Worm (Caenorhabditis elegans): ENCODE data around the gene C26H9A.3.

The C26H9A.3 gene

DNA sequence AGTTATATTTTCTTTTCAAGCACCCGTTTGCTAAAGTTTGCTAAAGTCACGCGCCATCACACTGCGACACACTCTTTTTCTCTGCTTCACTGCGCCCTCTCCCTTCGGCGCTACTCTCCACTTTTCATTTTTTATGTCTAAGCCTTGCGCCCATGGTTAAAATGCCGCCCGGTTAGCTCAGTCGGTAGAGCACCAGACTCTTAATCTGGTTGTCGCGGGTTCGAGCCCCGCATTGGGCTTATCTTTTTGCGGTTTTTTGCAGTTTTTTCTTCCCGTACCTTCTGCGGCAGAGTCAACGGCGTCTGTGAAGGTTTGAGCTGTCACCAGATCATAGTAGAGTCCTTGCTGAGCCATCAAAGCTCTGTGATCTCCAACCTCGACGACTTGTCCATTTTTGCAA, 44.6 kb downstream of the C26H9A.3 start (continued):
- TF ChIP-seq gei-17 (GFP tag; optimal IDR thresholded peaks at IDR 0.05) (peak; percentile 4), Y56A3A.18 (GFP tag; IDR thresholded peaks at IDR 0.05) (peak; percentile 63; the same call in 1 of the 2 replicates), xnd-1 (tag; optimal IDR thresholded peaks at IDR 0.05) (no peak), nfyb-1 (GFP tag; IDR thresholded peaks at IDR 0.05) (peak; percentile 83), nhr-80 (tag; optimal IDR thresholded peaks at IDR 0.05) (peak; percentile 55), ZK185.1 (tag; optimal IDR thresholded peaks at IDR 0.05; ENCODE audit: poor library complexity, severe bottlenecking) (peak; percentile 59), F55B11.4 (tag; optimal IDR thresholded peaks at IDR 0.05; ENCODE audit: borderline replicate concordance, insufficient read depth) (no peak), madf-6 (GFP tag; IDR thresholded peaks at IDR 0.05) (peak; percentile 47; the same call in 1 of the 2 replicates), sptf-2 (GFP tag; optimal IDR thresholded peaks at IDR 0.05) (no peak), Y53F4B.3 (GFP tag; IDR thresholded peaks at IDR 0.05) (peak; percentile 81), ztf-22 (GFP tag; optimal IDR thresholded peaks at IDR 0.05) (no peak), F49E8.2 (tag; optimal IDR thresholded peaks at IDR 0.05; ENCODE audit: insufficient read depth) (peak; percentile 2), B0336.3 (GFP tag; IDR thresholded peaks at IDR 0.05) (peak; percentile 71), aptf-3 (GFP tag; IDR thresholded peaks at IDR 0.05) (no peak), ama-1 (optimal IDR thresholded peaks at IDR 0.05) (no peak), ama-1 (GFP tag; optimal IDR thresholded peaks at IDR 0.05) (peak; percentile 68 to 88), C17E4.6 (GFP tag; IDR thresholded peaks at IDR 0.05) (no peak), pha-4 (tag; optimal IDR thresholded peaks at IDR 0.05) (no peak), madf-10 (tag; optimal IDR thresholded peaks at IDR 0.05) (peak; percentile 81), F37B4.10 (GFP tag; IDR thresholded peaks at IDR 0.05) (no peak), cebp-1 (GFP tag; IDR thresholded peaks at IDR 0.05) (peak; percentile 43), cebp-1 (tag; optimal IDR thresholded peaks at IDR 0.05) (peak; percentile 76), F23B12.7 (tag; optimal IDR thresholded peaks at IDR 0.05; ENCODE audit: insufficient read depth) (peak; percentile 89), ceh-91 (GFP tag; IDR thresholded peaks at IDR 0.05) (peak; percentile 56), hmg-20 (GFP tag; IDR thresholded peaks at IDR 0.05) (0 out of 2 replicates have a peak, but pooled peaks have one; percentile 39), dpff-1 (tag; optimal IDR thresholded peaks at IDR 0.05) (no peak), T07F8.4 (tag; optimal IDR thresholded peaks at IDR 0.05) (peak; percentile 77), F33H1.4 (GFP tag; IDR thresholded peaks at IDR 0.05) (no peak; the same call in 1 of the 2 replicates), him-1 (tag; optimal IDR thresholded peaks at IDR 0.05) (peak; percentile 81), let-526 (GFP tag; IDR thresholded peaks at IDR 0.05) (0 out of 2 replicates have a peak, but pooled peaks have one; percentile 44), repo-1 (tag; optimal IDR thresholded peaks at IDR 0.05) (peak; percentile 18), tbp1 (GFP tag; optimal IDR thresholded peaks at IDR 0.05) (peak; percentile 97), cebp-2 (GFP tag; IDR thresholded peaks at IDR 0.05) (peak; percentile 45; the same call in 1 of the 2 replicates), aptf-2 (GFP tag; conservative IDR thresholded peaks at IDR 0.05) (0 out of 2 replicates have a peak, but pooled peaks have one; percentile 59), mel-28 (tag; optimal IDR thresholded peaks at IDR 0.05; ENCODE audit: borderline replicate concordance) (peak; percentile 11), D2030.7 (GFP tag; IDR thresholded peaks at IDR 0.05) (peak; percentile 45), fkh-3 (tag; optimal IDR thresholded peaks at IDR 0.05) (no peak), dpl-1 (GFP tag; optimal IDR thresholded peaks at IDR 0.05) (no peak), F39B2.1 (GFP tag; IDR thresholded peaks at IDR 0.05) (no peak), C06A6.2 (GFP tag; conservative IDR thresholded peaks at IDR 0.05) (0 out of 2 replicates have a peak, but pooled peaks have one; percentile 35), ztf-3 (GFP tag; optimal IDR thresholded peaks at IDR 0.05) (no peak), egl-18 (GFP tag; IDR thresholded peaks at IDR 0.05) (no peak), rec-8 (tag; optimal IDR thresholded peaks at IDR 0.05) (peak; percentile 68 to 84), madf-8 (GFP tag; conservative IDR thresholded peaks at IDR 0.05) (no peak), mes-4 (tag; optimal IDR thresholded peaks at IDR 0.05) (peak; percentile 18), lsl-1 (GFP tag; optimal IDR thresholded peaks at IDR 0.05) (peak; percentile 28), nfya-1 (tag; optimal IDR thresholded peaks at IDR 0.05; ENCODE audit: borderline replicate concordance, insufficient read depth) (no peak), hrde-1 (tag; optimal IDR thresholded peaks at IDR 0.05; ENCODE audit: borderline replicate concordance) (no peak)

Measured in whole organism, young adult.